Worm (Caenorhabditis elegans): Measurements from ENCODE around the gene H28G03.3.

H28G03.3 gene

ce11 chrX:5252798-5253197, 26.6 kb upstream of the H28G03.3 start, which contains the start of gene nspg-14 (continued):
- TF ChIP-seq zip-11 (GFP tag; IDR thresholded peaks at IDR 0.05) (no peak), ceh-20 (GFP tag; IDR thresholded peaks at IDR 0.05) (no peak), Y75B8A.6 (GFP tag; IDR thresholded peaks at IDR 0.05) (no peak), nhr-41 (GFP tag; IDR thresholded peaks at IDR 0.05) (no peak), nhr-28 (tag; optimal IDR thresholded peaks at IDR 0.05) (peak; percentile 73), pha-4 (GFP tag; IDR thresholded peaks at IDR 0.05) (no peak), pha-4 (tag; optimal IDR thresholded peaks at IDR 0.05) (no peak), nhr-48 (tag; optimal IDR thresholded peaks at IDR 0.05) (no peak), vab-7 (GFP tag; IDR thresholded peaks at IDR 0.05) (no peak), unc-130 (GFP tag; optimal IDR thresholded peaks at IDR 0.05) (no peak), ZK546.5 (tag; optimal IDR thresholded peaks at IDR 0.05) (no peak), daf-16 (GFP tag; optimal IDR thresholded peaks at IDR 0.05) (no peak), daf-16 (tag; optimal IDR thresholded peaks at IDR 0.05) (peak; percentile 69), saeg-2 (GFP tag; IDR thresholded peaks at IDR 0.05) (no peak), nhr-76 (tag; optimal IDR thresholded peaks at IDR 0.05) (no peak), spr-3 (GFP tag; optimal IDR thresholded peaks at IDR 0.05) (no peak), lin-38 (GFP tag; IDR thresholded peaks at IDR 0.05) (no peak), ZK337.2 (GFP tag; IDR thresholded peaks at IDR 0.05) (no peak), lin-29 (GFP tag; IDR thresholded peaks at IDR 0.05) (no peak), dpl-1 (GFP tag; optimal IDR thresholded peaks at IDR 0.05) (no peak), T20F7.1 (GFP tag; optimal IDR thresholded peaks at IDR 0.05) (no peak), ceh-44 (GFP tag; IDR thresholded peaks at IDR 0.05) (no peak), Y5F2A.4 (GFP tag; optimal IDR thresholded peaks at IDR 0.05) (no peak), attf-4 (tag; optimal IDR thresholded peaks at IDR 0.05) (no peak), lir-3 (tag; optimal IDR thresholded peaks at IDR 0.05) (no peak), nhr-237 (tag; optimal IDR thresholded peaks at IDR 0.05) (no peak), php-3 (GFP tag; IDR thresholded peaks at IDR 0.05) (peak; percentile 69), dmd-9 (GFP tag; IDR thresholded peaks at IDR 0.05) (no peak), nhr-77 (tag; optimal IDR thresholded peaks at IDR 0.05) (no peak), zip-2 (tag; optimal IDR thresholded peaks at IDR 0.05) (no peak), dmd-8 (GFP tag; IDR thresholded peaks at IDR 0.05) (no peak), lin-13 (GFP tag; optimal IDR thresholded peaks at IDR 0.05) (no peak)

- TF ChIP-seq daf-12 (tag; optimal IDR thresholded peaks at IDR 0.05): no peak
- peak in 1 of 2 experiments; percentile 6 for TF ChIP-seq unc-62 (GFP tag; optimal IDR thresholded peaks at IDR 0.05 in 1 of 2)
- no peak for TF ChIP-seq unc-62 (tag; optimal IDR thresholded peaks at IDR 0.05)
Measured at ce11 chrX:5249603-5250002, 23.4 kb upstream of the H28G03.3 start, which contains the start of gene Y34B4A.10. Y34B4A.10 (plus strand) TSS chrX:5249903.

ce11 chrX:5248754-5249153, 22.6 kb upstream of the H28G03.3 start:
- TF ChIP-seq nhr-111 (GFP tag; optimal IDR thresholded peaks at IDR 0.05) (no peak), nhr-6 (tag; optimal IDR thresholded peaks at IDR 0.05) (no peak), lin-39 (tag; optimal IDR thresholded peaks at IDR 0.05) (no peak), aha-1 (tag) (peak; percentile 63)

- TF ChIP-seq unc-39 (tag; optimal IDR thresholded peaks at IDR 0.05): no peak
- TF ChIP-seq ceh-32 (tag; optimal IDR thresholded peaks at IDR 0.05; ENCODE audit: poor library complexity): peak; percentile 2
- peak; percentile 25 for TF ChIP-seq mxl-3 (GFP tag; optimal IDR thresholded peaks at IDR 0.05)
- peak in 1 of 2 experiments; percentile 14 for TF ChIP-seq hif-1 (tag; optimal IDR thresholded peaks at IDR 0.05)
- TF ChIP-seq dve-1 (tag; optimal IDR thresholded peaks at IDR 0.05; ENCODE audit: insufficient read depth): peak; percentile 72
- TF ChIP-seq zip-2 (tag; optimal IDR thresholded peaks at IDR 0.05): peak; percentile 41
- TF ChIP-seq saeg-2 (GFP tag; IDR thresholded peaks at IDR 0.05): no peak
- peak; percentile 44 for TF ChIP-seq nhr-102 (tag; optimal IDR thresholded peaks at IDR 0.05)
- TF ChIP-seq mep-1 (tag; optimal IDR thresholded peaks at IDR 0.05): peak; percentile 93
- peak; percentile 33 for TF ChIP-seq nhr-48 (tag; optimal IDR thresholded peaks at IDR 0.05)
- TF ChIP-seq T26A8.4 (GFP tag; IDR thresholded peaks at IDR 0.05): peak; percentile 11; the same call in 1 of the 2 replicates
- peak; percentile 38 for TF ChIP-seq lin-13 (GFP tag; optimal IDR thresholded peaks at IDR 0.05)
- peak; percentile 67 for TF ChIP-seq hmg-1.1 (GFP tag; IDR thresholded peaks at IDR 0.05)
- TF ChIP-seq daf-16 (GFP tag; optimal IDR thresholded peaks at IDR 0.05): peak in 1 of 2 experiments; percentile 15
- TF ChIP-seq daf-16 (tag; optimal IDR thresholded peaks at IDR 0.05): peak; percentile 12
- TF ChIP-seq tra-1 (GFP tag; IDR thresholded peaks at IDR 0.05): 0 out of 2 replicates have a peak, but pooled peaks have one; percentile 26
- TF ChIP-seq lin-29 (GFP tag; IDR thresholded peaks at IDR 0.05): 0 out of 2 replicates have a peak, but pooled peaks have one; percentile 26
Measured at ce11 chrX:5244041-5244440, 17.9 kb upstream of the H28G03.3 start, which contains the start of gene Y34B4A.7. Y34B4A.7 (plus strand) TSS chrX:5244337.

All from whole organism, L4 larva.